Fruit fly (Drosophila melanogaster) whole organism, pupa: ENCODE results near the gene Rfx.
"Not testable (repeated sequence)": the region's sequence is repeated elsewhere in the genome, so short reads cannot be mapped to it uniquely, and the experiment has no call there.

ENCODE experiments used
- CG10348 ChIP-seq: fragments of 200-800 bp; sonication (Bioruptor generic); IDR thresholded peaks from 2 replicates; pipeline ENCODE4 v1.3.6; 2022; ENCODE audit warnings: missing biosample characterization, missing genetic modification characterization
- CG12605 ChIP-seq: fragments of 200-800 bp; sonication (Bioruptor generic); IDR thresholded peaks from 2 replicates; pipeline ENCODE4 v1.3.6; 2022; ENCODE audit warnings: missing biosample characterization, missing genetic modification characterization
- CG13204 ChIP-seq: fragments of 200-800 bp; sonication (Bioruptor generic); optimal IDR thresholded peaks from 2 replicates; lab custom pipeline; 2018; ENCODE audit warnings: missing biosample characterization, mild to moderate bottlenecking, missing genetic modification characterization, moderate library complexity
- CG14655 ChIP-seq: fragments of 200-800 bp; sonication (Bioruptor generic); optimal IDR thresholded peaks from 3 replicates; lab custom pipeline; 2017; ENCODE audit warnings: mild to moderate bottlenecking, missing biosample characterization, missing genetic modification reagents, missing genetic modification characterization
- CG15710 ChIP-seq: fragments of 200-800 bp; sonication (Bioruptor generic); optimal IDR thresholded peaks from 2 replicates; lab custom pipeline; 2018; ENCODE audit warnings: missing biosample characterization, mild to moderate bottlenecking, missing genetic modification characterization, moderate library complexity
- CG17806 ChIP-seq: fragments of 200-800 bp; sonication (Bioruptor generic); optimal IDR thresholded peaks from 2 replicates; lab custom pipeline; 2018; ENCODE audit warnings: missing biosample characterization, mild to moderate bottlenecking, missing genetic modification characterization, moderate library complexity
- CG32121 ChIP-seq: fragments of 200-800 bp; sonication (Bioruptor generic); IDR thresholded peaks from 2 replicates; pipeline ENCODE4 v1.3.6; 2022; ENCODE audit warnings: missing biosample characterization, missing genetic modification characterization
- CG34367 ChIP-seq: fragments of 200-800 bp; sonication (Bioruptor generic); optimal IDR thresholded peaks from 2 replicates; lab custom pipeline; 2018; ENCODE audit warnings: missing biosample characterization, mild to moderate bottlenecking, missing genetic modification characterization
- CG4496 ChIP-seq: fragments of 200-800 bp; sonication (Bioruptor generic); IDR thresholded peaks from 3 replicates; pipeline ENCODE4 v1.3.6; 2022; ENCODE audit warnings: missing biosample characterization, missing genetic modification characterization
- CG8159 ChIP-seq: fragments of 200-800 bp; sonication (Bioruptor generic); optimal IDR thresholded peaks from 3 replicates; lab custom pipeline; 2018; ENCODE audit warnings: missing biosample characterization, mild to moderate bottlenecking, missing genetic modification characterization, moderate library complexity
- CG9948 ChIP-seq: fragments of 200-800 bp; sonication (Bioruptor generic); optimal IDR thresholded peaks from 2 replicates; lab custom pipeline; 2018; ENCODE audit warnings: missing biosample characterization, mild to moderate bottlenecking, missing genetic modification characterization, moderate library complexity
- D1 ChIP-seq: fragments of 200-800 bp; sonication (Bioruptor generic); optimal IDR thresholded peaks from 2 replicates; lab custom pipeline; 2018; ENCODE audit warnings: missing biosample characterization, mild to moderate bottlenecking, missing genetic modification characterization, moderate library complexity
- EcR ChIP-seq: fragments of 200-800 bp; sonication (Bioruptor generic); optimal IDR thresholded peaks from 3 replicates; lab custom pipeline; 2019; ENCODE audit warnings: missing biosample characterization, missing genetic modification characterization, mild to moderate bottlenecking, moderate library complexity, missing genetic modification reagents
- Ets98B ChIP-seq: fragments of 200-800 bp; sonication (Bioruptor generic); IDR thresholded peaks from 2 replicates; pipeline ENCODE4 v1.3.6; 2022; ENCODE audit warnings: missing biosample characterization, missing genetic modification characterization
- Pif1A ChIP-seq: fragments of 200-800 bp; sonication (Bioruptor generic); optimal IDR thresholded peaks from 3 replicates; lab custom pipeline; 2016; ENCODE audit warnings: missing biosample characterization, missing genetic modification characterization
- Pif1B ChIP-seq: fragments of 200-800 bp; sonication (Bioruptor generic); optimal IDR thresholded peaks from 3 replicates; lab custom pipeline; 2016; ENCODE audit warnings: missing biosample characterization, missing genetic modification characterization
- Snoo ChIP-seq: fragments of 200-800 bp; sonication (Bioruptor generic); optimal IDR thresholded peaks from 3 replicates; lab custom pipeline; 2017; ENCODE audit warnings: missing biosample characterization, mild to moderate bottlenecking, missing genetic modification characterization, inconsistent platforms
- fd96Ca ChIP-seq: fragments of 200-800 bp; sonication (Bioruptor generic); IDR thresholded peaks from 3 replicates; pipeline ENCODE4 v1.3.6; 2022; ENCODE audit warnings: missing biosample characterization, missing genetic modification characterization
- gl ChIP-seq: fragments of 200-800 bp; sonication (Bioruptor generic); optimal IDR thresholded peaks from 2 replicates; lab custom pipeline; 2018; ENCODE audit warnings: missing biosample characterization, mild to moderate bottlenecking, missing genetic modification characterization
- rn ChIP-seq: fragments of 200-800 bp; sonication (Bioruptor generic); IDR thresholded peaks from 2 replicates; pipeline ENCODE4 v1.3.6; 2022; ENCODE audit warnings: missing biosample characterization, missing genetic modification characterization

Rfx gene

DNA sequence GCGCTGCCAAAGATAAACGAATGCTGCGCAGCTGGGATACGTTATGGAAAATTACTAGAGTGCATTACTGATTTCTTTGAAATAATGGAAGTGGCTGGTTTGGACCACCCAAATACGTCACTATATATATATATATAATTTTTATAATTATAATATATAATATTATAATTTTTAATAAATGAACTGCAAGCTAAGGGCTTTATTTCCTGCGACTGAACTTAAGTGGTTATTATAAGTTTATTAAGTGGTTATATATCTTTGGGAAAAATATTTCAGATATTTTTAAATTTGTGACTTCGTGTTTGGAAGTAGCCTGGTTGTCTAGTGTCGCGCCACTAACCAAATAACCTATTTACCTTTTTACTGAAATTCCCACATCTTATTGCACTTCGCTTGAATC is 29.4 kb downstream of the Rfx start, which contains the start of gene CG31406:
Gene CG31406 (plus strand): TSS at position 301 of the 400 bp plus-strand sequence.
- TF ChIP-seq CG13204 (GFP tag; lab: Kevin White, UChicago); Snoo; Pif1A (GFP tag; lab: Kevin White, UChicago): not testable (repeated sequence)

DNA sequence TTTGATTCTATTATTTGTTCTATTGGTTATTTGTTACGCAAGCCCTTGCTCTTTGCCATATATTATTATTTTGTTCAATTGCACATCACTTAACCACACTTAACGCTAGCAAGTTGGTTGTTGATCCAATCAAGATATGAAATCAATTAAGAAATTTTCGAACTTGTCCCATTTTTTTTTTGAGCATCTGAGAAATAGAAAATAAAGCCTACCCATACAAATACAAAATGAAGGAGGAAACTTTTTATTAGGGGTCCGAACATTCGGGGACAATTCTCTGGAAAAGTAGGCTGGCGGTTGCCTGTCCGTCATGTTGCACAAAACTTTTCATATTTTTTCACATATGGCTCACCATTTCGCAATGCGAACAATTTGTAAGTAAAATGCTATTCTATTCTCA is 37.2 kb downstream of the Rfx start, which contains the start of gene CG18545:
Gene CG18545 (plus strand): TSS at position 301 of the 400 bp plus-strand sequence.
- TF ChIP-seq CG8159 (tag; lab: Kevin White, UChicago); CG34367 (tag; lab: Kevin White, UChicago); CG12605 (GFP tag; lab: Robert Waterston, UW): not testable (repeated sequence)

dm6 chr3R:10338042-10338441 is 39.8 kb downstream of the Rfx start, which contains the start of gene CG12592:
TSS of gene CG12592 (plus strand) at chr3R:10338342.
- TF ChIP-seq CG34367 (tag; lab: Kevin White, UChicago); rn; D1 (tag; lab: Kevin White, UChicago): not testable (repeated sequence)

DNA sequence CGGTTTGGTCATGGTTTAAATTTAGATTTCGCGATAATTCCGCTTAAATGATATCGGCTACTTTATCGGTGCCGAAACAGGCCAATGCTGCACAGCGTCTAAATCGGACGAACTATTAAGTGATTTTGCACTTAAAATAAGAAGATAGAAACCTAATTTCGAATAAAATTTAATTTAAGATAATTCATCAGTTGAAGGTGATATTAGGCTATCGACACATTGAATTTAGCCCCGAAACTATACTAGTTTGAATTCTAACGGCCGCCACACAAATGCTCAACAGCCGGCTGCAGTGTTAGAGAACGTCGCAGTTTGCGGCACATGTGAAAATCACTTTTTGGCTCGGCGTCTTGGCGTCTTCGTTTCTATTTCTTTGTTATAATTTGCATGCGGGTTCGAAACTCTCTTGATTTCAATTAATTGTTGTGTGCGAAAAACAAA is 45.0 kb downstream of the Rfx start, which contains the start of gene sle:
Gene sle (plus strand): TSS at position 293 of the 441 bp plus-strand sequence.
- TF ChIP-seq Ets98B (no peak), Snoo (peak; percentile 62), CG10348 (GFP tag; lab: Robert Waterston, UW) (no peak), CG32121 (GFP tag; lab: Robert Waterston, UW) (no peak), CG17806 (tag; lab: Kevin White, UChicago) (peak; percentile 28), CG9948 (peak; percentile 2), fd96Ca (0 out of 3 replicates have a peak, but pooled peaks have one; percentile 7), CG4496 (GFP tag; lab: Robert Waterston, UW) (peak; percentile 16; the same call in 1 of the 3 replicates), CG15710 (tag; lab: Kevin White, UChicago) (peak; percentile 17), EcR (no peak)

DNA sequence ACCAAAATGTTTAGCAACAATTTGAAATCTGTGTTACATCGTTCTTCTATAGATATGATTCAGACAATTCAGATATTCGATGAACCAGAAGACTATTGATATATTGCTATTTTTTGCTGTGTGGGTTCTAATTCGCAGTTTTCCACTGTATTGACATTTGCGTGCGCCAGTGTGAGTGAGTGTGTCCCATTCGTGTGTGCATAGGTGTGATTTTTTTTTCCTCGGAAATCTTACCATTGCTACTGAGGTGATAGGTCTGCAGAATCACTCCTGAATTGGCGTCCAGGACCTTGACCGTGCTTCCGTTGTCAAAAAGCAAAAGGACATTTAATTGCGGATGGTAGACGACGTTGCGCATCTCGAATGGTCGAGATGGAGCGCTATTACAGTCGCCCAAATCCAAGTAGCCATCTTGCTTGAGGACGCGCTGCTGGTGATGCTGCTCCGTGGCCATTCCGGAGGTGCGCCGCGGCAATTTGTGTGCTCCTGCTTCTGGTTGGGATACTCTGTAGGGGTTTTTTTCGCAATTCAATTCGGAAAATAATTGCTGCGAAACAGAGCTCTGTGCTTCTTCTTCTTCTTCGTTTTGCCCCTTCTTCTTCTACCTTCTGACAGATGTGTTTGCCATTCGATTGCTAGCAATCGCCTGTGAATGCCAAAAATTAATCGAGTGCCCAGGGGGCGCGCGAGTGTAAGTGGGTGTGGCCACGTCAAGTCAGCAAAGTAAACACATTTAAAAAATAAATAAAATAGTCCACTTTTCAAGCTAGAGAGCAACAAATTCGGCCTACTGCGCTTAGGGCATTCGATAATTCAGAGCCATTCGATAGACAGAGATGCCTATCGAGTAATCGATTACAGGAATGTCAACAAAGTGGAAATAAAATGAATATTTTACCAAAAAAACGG is 46.9 kb downstream of the Rfx start, which contains the start of the genes Bruce and CG12818:
Gene Bruce (minus strand): TSS at position 620 of the 909 bp plus-strand sequence.
Gene CG12818 (plus strand): TSS at position 848 of the 909 bp plus-strand sequence.
- TF ChIP-seq CG4496 (GFP tag; lab: Robert Waterston, UW) = no peak
- TF ChIP-seq CG9948 = no peak
- no peak for TF ChIP-seq CG34367 (tag; lab: Kevin White, UChicago)
- no peak for TF ChIP-seq CG17806 (tag; lab: Kevin White, UChicago)
- no peak for TF ChIP-seq CG10348 (GFP tag; lab: Robert Waterston, UW)
- no peak for TF ChIP-seq EcR
- no peak for TF ChIP-seq Pif1A (GFP tag; lab: Kevin White, UChicago)
- no peak for TF ChIP-seq CG14655 (GFP tag; lab: Kevin White, UChicago)
- no peak for TF ChIP-seq CG32121 (GFP tag; lab: Robert Waterston, UW)
- no peak for TF ChIP-seq CG12605 (GFP tag; lab: Robert Waterston, UW)
- TF ChIP-seq CG8159 (tag; lab: Kevin White, UChicago) = no peak
- TF ChIP-seq Ets98B = no peak
- no peak for TF ChIP-seq fd96Ca
- TF ChIP-seq Pif1B = no peak
- no peak for TF ChIP-seq rn
- TF ChIP-seq CG13204 (GFP tag; lab: Kevin White, UChicago) = no peak
- no peak for TF ChIP-seq Snoo
- no peak for TF ChIP-seq gl (tag; lab: Kevin White, UChicago)
